Worm (Caenorhabditis elegans): Measurements from ENCODE around the gene msp-10.

The msp-10 gene

DNA sequence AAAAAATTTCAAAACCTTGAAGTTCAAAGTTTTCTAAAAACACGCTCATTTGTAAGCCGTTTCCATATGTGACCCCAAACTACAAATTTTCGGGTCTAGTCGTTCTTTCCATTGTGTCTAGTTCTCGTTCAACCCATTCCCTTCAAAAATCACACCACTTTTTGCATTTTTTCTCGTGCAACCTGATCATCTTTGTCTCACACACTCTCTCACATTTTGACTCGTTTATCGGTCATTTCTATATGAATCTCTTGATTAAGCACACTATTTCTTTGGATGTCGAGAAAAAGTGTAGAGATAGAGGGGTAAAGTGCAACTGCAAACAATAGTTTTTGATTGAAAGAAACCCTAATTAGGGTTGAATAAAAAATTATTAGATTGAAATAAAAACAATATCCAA lies 33.9 kb upstream of the msp-10 start (continued):
- TF ChIP-seq xbp-1 (tag; optimal IDR thresholded peaks at IDR 0.05) = peak; percentile 41
- TF ChIP-seq F16B12.6 (tag; optimal IDR thresholded peaks at IDR 0.05) = no peak

ce11 chrIV:9810633-9811032 lies 26.8 kb upstream of the msp-10 start, which contains the start of gene dct-15:
Gene dct-15, minus strand, starts transcription at chrIV:9810733.
- no peak for TF ChIP-seq pag-3 (tag; optimal IDR thresholded peaks at IDR 0.05; ENCODE audit: borderline replicate concordance, insufficient read depth)
- TF ChIP-seq fkh-10 (GFP tag; optimal IDR thresholded peaks at IDR 0.05) = no peak
- TF ChIP-seq dsc-1 (tag; optimal IDR thresholded peaks at IDR 0.05) = peak; percentile 71
- TF ChIP-seq snpc-4 (tag; optimal IDR thresholded peaks at IDR 0.05) = no peak
- peak; percentile 26 for TF ChIP-seq nhr-47 (tag; optimal IDR thresholded peaks at IDR 0.05)
- TF ChIP-seq fkh-8 (tag; optimal IDR thresholded peaks at IDR 0.05) = peak; percentile 68
- peak; percentile 31 for TF ChIP-seq sox-4 (tag; optimal IDR thresholded peaks at IDR 0.05)
- peak; percentile 31 for TF ChIP-seq nhr-71 (tag; optimal IDR thresholded peaks at IDR 0.05)
- no peak for TF ChIP-seq nhr-20 (tag; optimal IDR thresholded peaks at IDR 0.05)

DNA sequence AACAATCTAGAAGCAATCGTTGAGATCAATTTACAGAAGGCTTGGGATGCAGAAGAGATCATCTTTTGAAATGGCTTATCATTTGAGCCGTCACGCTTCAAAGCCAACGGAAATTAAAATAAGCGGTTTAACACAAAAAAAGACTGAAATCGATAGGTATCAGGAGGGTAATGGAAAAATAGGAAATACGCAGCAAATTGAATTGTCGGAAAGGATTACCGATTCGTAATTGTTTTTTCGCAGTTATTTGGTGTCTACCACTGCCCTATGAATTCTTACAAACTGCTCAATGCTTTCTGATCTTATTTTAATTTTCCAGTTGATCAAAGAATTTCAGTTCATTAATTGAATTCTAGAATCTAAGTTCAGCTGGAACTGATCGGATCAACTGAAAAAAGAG lies 26.0 kb upstream of the msp-10 start:
- peak; percentile 63 for TF ChIP-seq fkh-8 (tag; optimal IDR thresholded peaks at IDR 0.05)
- peak; percentile 53 for TF ChIP-seq nhr-71 (tag; optimal IDR thresholded peaks at IDR 0.05)
- no peak for TF ChIP-seq alr-1 (tag; optimal IDR thresholded peaks at IDR 0.05; ENCODE audit: borderline replicate concordance)
- TF ChIP-seq dsc-1 (tag; optimal IDR thresholded peaks at IDR 0.05) = peak; percentile 68
- TF ChIP-seq nhr-47 (tag; optimal IDR thresholded peaks at IDR 0.05) = peak; percentile 26
- TF ChIP-seq unc-30 (tag; optimal IDR thresholded peaks at IDR 0.05) = peak; percentile 16

ce11 chrIV:9815432-9815831 lies 22.0 kb upstream of the msp-10 start, which contains the start of gene egl-20:
Gene egl-20, minus strand, starts transcription at chrIV:9815532.
- TF ChIP-seq egl-27 (tag; optimal IDR thresholded peaks at IDR 0.05) (no peak), ces-1 (GFP tag; optimal IDR thresholded peaks at IDR 0.05) (no peak), sup-37 (GFP tag; optimal IDR thresholded peaks at IDR 0.05) (no peak), nhr-77 (tag; optimal IDR thresholded peaks at IDR 0.05) (no peak), hlh-17 (GFP tag; optimal IDR thresholded peaks at IDR 0.05; ENCODE audit: borderline replicate concordance) (no peak), mep-1 (tag; optimal IDR thresholded peaks at IDR 0.05) (no peak), blmp-1 (tag; optimal IDR thresholded peaks at IDR 0.05) (no peak), efl-3 (GFP tag; optimal IDR thresholded peaks at IDR 0.05) (no peak)

ce11 chrIV:9821621-9822020 lies 15.8 kb upstream of the msp-10 start, which contains the start of gene col-123:
Gene col-123, plus strand, starts transcription at chrIV:9821921.
- TF ChIP-seq tlp-1 (tag; optimal IDR thresholded peaks at IDR 0.05) = no peak
- no peak for TF ChIP-seq fkh-8 (tag; optimal IDR thresholded peaks at IDR 0.05)
- no peak for TF ChIP-seq dsc-1 (tag; optimal IDR thresholded peaks at IDR 0.05)
- TF ChIP-seq blmp-1 (tag; optimal IDR thresholded peaks at IDR 0.05) = peak; percentile 53
- TF ChIP-seq hpl-2 (GFP tag; optimal IDR thresholded peaks at IDR 0.05) = no peak

- TF ChIP-seq egl-27 (tag; optimal IDR thresholded peaks at IDR 0.05) (no peak), nhr-71 (tag; optimal IDR thresholded peaks at IDR 0.05) (no peak), jun-1 (tag; optimal IDR thresholded peaks at IDR 0.05) (no peak), unc-62 (GFP tag; optimal IDR thresholded peaks at IDR 0.05) (no peak), F16B12.6 (tag; optimal IDR thresholded peaks at IDR 0.05) (no peak), lin-14 (GFP tag; optimal IDR thresholded peaks at IDR 0.05) (no peak), egl-13 (tag; optimal IDR thresholded peaks at IDR 0.05) (no peak)
Measured at ce11 chrIV:9822585-9822984, 14.9 kb upstream of the msp-10 start.

DNA sequence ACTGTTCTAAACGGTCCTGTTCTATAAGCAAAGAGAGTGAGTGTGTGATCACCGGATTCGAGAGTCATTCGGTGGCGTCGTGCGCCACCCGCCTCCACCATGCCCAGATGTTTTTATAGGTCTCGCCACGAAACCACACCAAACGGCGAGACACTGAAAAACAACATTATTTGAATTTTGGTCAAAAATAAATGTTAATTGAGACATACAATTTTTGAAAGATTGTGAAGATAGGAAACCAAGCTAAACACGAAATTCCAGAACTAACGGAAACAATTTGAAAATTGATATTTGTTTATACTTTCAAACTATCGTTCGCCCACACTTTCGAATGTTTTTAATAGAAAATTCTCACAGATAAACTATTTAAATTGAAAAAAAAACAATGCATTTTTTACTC lies 13.0 kb upstream of the msp-10 start, which contains the start of gene catp-6:
TSS of gene catp-6 (minus strand) at position 101 of the 400 bp plus-strand sequence.
- TF ChIP-seq nhr-28 (tag; optimal IDR thresholded peaks at IDR 0.05) = no peak
- no peak for TF ChIP-seq efl-1 (optimal IDR thresholded peaks at IDR 0.05)
- peak in 1 of 2 experiments; percentile 89 for TF ChIP-seq efl-1 (GFP tag; optimal IDR thresholded peaks at IDR 0.05 in 1 of 2)
- TF ChIP-seq fkh-8 (tag; optimal IDR thresholded peaks at IDR 0.05) = no peak
- TF ChIP-seq lin-39 (tag; optimal IDR thresholded peaks at IDR 0.05) = no peak
- no peak for TF ChIP-seq fkh-10 (GFP tag; optimal IDR thresholded peaks at IDR 0.05)
- no peak for TF ChIP-seq mep-1 (tag; optimal IDR thresholded peaks at IDR 0.05)
- no peak for TF ChIP-seq elt-2 (tag; optimal IDR thresholded peaks at IDR 0.05)

All from whole organism, L1 larva.